Worm (Caenorhabditis elegans) whole organism, young adult: ENCODE results near the gene msp-10.

Experiments
- F33H1.4 ChIP-seq: fragments of 200-800 bp; sonication (Bioruptor generic); IDR thresholded peaks from 2 replicates; pipeline ENCODE4 v1.3.6; 2022; ENCODE audit warnings: missing genetic modification reagents, missing genetic modification characterization, missing compliant biosample characterization
- ama-1 ChIP-seq, 3 experiments: fragments of 150-350 bp in 1 of 3; sonication (generic microtip) in 2 of 3; optimal IDR thresholded peaks; 2 replicates each; lab custom pipeline; 2014 to 2018; ENCODE audit warnings: missing biosample characterization in 2 of 3, missing genetic modification characterization in 2 of 3, missing genetic modification reagents in 2 of 3
- egl-18 ChIP-seq: fragments of 200-800 bp; sonication (Bioruptor generic); IDR thresholded peaks from 2 replicates; pipeline ENCODE4 v1.3.6; 2022; ENCODE audit warnings: missing genetic modification reagents, missing genetic modification characterization, missing compliant biosample characterization
- mes-4 ChIP-seq: sonication (generic microtip); optimal IDR thresholded peaks from 2 replicates; lab custom pipeline; 2016; ENCODE audit warnings: missing genotype, missing genetic modification characterization, missing compliant biosample characterization
- pha-4 ChIP-seq: fragments of 150-350 bp; sonication (generic microtip); optimal IDR thresholded peaks from 2 replicates; lab custom pipeline; 2014; ENCODE audit warnings: missing biosample characterization, missing genetic modification reagents, missing genetic modification characterization
- tbp1 ChIP-seq: fragments of 200-800 bp; sonication (Bioruptor generic); optimal IDR thresholded peaks from 2 replicates; lab custom pipeline; 2018; ENCODE audit warnings: mild to moderate bottlenecking, missing genetic modification characterization, missing compliant biosample characterization

DNA sequence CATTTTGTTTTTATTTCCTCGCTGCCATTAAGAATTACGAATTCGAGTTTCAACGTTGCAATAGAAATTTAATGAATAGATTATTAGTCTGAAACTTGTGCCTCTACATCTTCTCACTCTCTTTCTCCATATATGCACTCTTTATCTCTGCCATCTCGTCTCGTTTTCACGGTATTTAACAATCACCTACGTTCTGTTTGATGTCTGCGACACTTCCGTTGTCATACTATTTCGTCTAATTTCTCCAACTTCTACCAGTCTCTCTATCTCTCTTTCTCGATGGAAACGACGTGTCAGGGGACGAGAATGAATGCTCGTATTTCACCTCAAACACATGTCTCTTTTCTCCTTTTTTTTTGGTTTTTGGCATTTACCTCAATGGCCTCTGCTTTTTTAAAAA is 36.4 kb downstream of the msp-10 start:
- no peak for TF ChIP-seq F33H1.4 (GFP tag; lab: Robert Waterston, UW)
- TF ChIP-seq ama-1 (optimal IDR thresholded peaks at IDR 0.05; lab: Kevin White, UChicago) = no peak
- TF ChIP-seq ama-1 (GFP tag; optimal IDR thresholded peaks at IDR 0.05; lab: Kevin White, UChicago) = no peak
- TF ChIP-seq egl-18 (GFP tag; lab: Robert Waterston, UW) = no peak
- TF ChIP-seq mes-4 (tag; lab: Kevin White, UChicago) = no peak
- no peak for TF ChIP-seq tbp1 (GFP tag; lab: Kevin White, UChicago)
- TF ChIP-seq pha-4 = no peak
